Worm (Caenorhabditis elegans): Measurements from ENCODE around the gene str-171.
A peak's percentile ranks its signal among the peaks of the same experiment; 100 is the strongest.
"Not testable (repeated sequence)": the region's sequence is repeated elsewhere in the genome, so short reads cannot be mapped to it uniquely, and the experiment has no call there.

Gene str-171

ce11 chrV:15140247-15140646, 7.9 kb upstream of the str-171 start, which contains the start of gene K08F9.3:
K08F9.3 (plus strand) TSS chrV:15140547.
- TF ChIP-seq F13C5.2 (tag; optimal IDR thresholded peaks at IDR 0.05) (no peak), flt-1 (GFP tag; IDR thresholded peaks at IDR 0.05) (no peak), B0310.2 (tag; optimal IDR thresholded peaks at IDR 0.05) (no peak), ets-7 (tag; optimal IDR thresholded peaks at IDR 0.05) (no peak), hmbx-1 (tag; optimal IDR thresholded peaks at IDR 0.05) (no peak), ceh-36 (tag; optimal IDR thresholded peaks at IDR 0.05) (no peak), sea-1 (GFP tag; conservative IDR thresholded peaks at IDR 0.05) (no peak), aly-1 (tag; optimal IDR thresholded peaks at IDR 0.05) (no peak), tbx-11 (GFP tag; IDR thresholded peaks at IDR 0.05) (no peak), tbx-37 (GFP tag; conservative IDR thresholded peaks at IDR 0.05) (no peak), scrt-1 (GFP tag; IDR thresholded peaks at IDR 0.05) (no peak), pes-1 (GFP tag; IDR thresholded peaks at IDR 0.05) (no peak), hmg-4 (GFP tag; optimal IDR thresholded peaks at IDR 0.05) (no peak), tra-4 (tag; optimal IDR thresholded peaks at IDR 0.05) (no peak), ceh-13 (GFP tag; optimal IDR thresholded peaks at IDR 0.05) (no peak), ama-1 (optimal IDR thresholded peaks at IDR 0.05) (no peak), hnd-1 (tag; optimal IDR thresholded peaks at IDR 0.05) (no peak)

ce11 chrV:15139811-15140210, 7.5 kb upstream of the str-171 start:
- TF ChIP-seq ceh-13 (GFP tag; optimal IDR thresholded peaks at IDR 0.05) (no peak), ets-7 (tag; optimal IDR thresholded peaks at IDR 0.05) (no peak), aly-1 (tag; optimal IDR thresholded peaks at IDR 0.05) (no peak)

- TF ChIP-seq tbx-11 (GFP tag; IDR thresholded peaks at IDR 0.05) (no peak), aly-1 (tag; optimal IDR thresholded peaks at IDR 0.05) (no peak), tbx-37 (GFP tag; conservative IDR thresholded peaks at IDR 0.05) (peak; percentile 42; the same call in 1 of the 2 replicates)
Measured at ce11 chrV:15136772-15137171, 4.4 kb upstream of the str-171 start, which contains the start of gene aipl-1. aipl-1 (minus strand) TSS chrV:15136801.

- no peak for TF ChIP-seq ceh-13 (GFP tag; optimal IDR thresholded peaks at IDR 0.05)
- no peak for TF ChIP-seq tbx-11 (GFP tag; IDR thresholded peaks at IDR 0.05)
Measured at ce11 chrV:15133812-15134211, 1.5 kb upstream of the str-171 start.

- TF ChIP-seq ceh-36 (tag; optimal IDR thresholded peaks at IDR 0.05) (no peak), flt-1 (GFP tag; IDR thresholded peaks at IDR 0.05) (no peak), tbx-37 (GFP tag; conservative IDR thresholded peaks at IDR 0.05) (no peak), ets-7 (tag; optimal IDR thresholded peaks at IDR 0.05) (no peak), hmbx-1 (tag; optimal IDR thresholded peaks at IDR 0.05) (no peak), tra-4 (tag; optimal IDR thresholded peaks at IDR 0.05) (no peak), B0310.2 (tag; optimal IDR thresholded peaks at IDR 0.05) (no peak), F13C5.2 (tag; optimal IDR thresholded peaks at IDR 0.05) (no peak), pes-1 (GFP tag; IDR thresholded peaks at IDR 0.05) (no peak), ama-1 (optimal IDR thresholded peaks at IDR 0.05) (no peak), hmg-4 (GFP tag; optimal IDR thresholded peaks at IDR 0.05) (no peak), ceh-13 (GFP tag; optimal IDR thresholded peaks at IDR 0.05) (no peak), scrt-1 (GFP tag; IDR thresholded peaks at IDR 0.05) (no peak), aly-1 (tag; optimal IDR thresholded peaks at IDR 0.05) (no peak), hnd-1 (tag; optimal IDR thresholded peaks at IDR 0.05) (no peak), sea-1 (GFP tag; conservative IDR thresholded peaks at IDR 0.05) (no peak), tbx-11 (GFP tag; IDR thresholded peaks at IDR 0.05) (no peak)
Measured at ce11 chrV:15127955-15128354, 4.4 kb downstream of the str-171 start, which contains the start of gene srr-7. srr-7 (plus strand) TSS chrV:15128255.

ce11 chrV:15127413-15127812, 4.9 kb downstream of the str-171 start, which contains the start of gene srj-27:
srj-27 (minus strand) TSS chrV:15127513.
- TF ChIP-seq tra-4 (tag; optimal IDR thresholded peaks at IDR 0.05) (no peak), ama-1 (optimal IDR thresholded peaks at IDR 0.05) (no peak), pes-1 (GFP tag; IDR thresholded peaks at IDR 0.05) (no peak), tbx-11 (GFP tag; IDR thresholded peaks at IDR 0.05) (no peak), ceh-36 (tag; optimal IDR thresholded peaks at IDR 0.05) (no peak), B0310.2 (tag; optimal IDR thresholded peaks at IDR 0.05) (no peak), scrt-1 (GFP tag; IDR thresholded peaks at IDR 0.05) (no peak), ets-7 (tag; optimal IDR thresholded peaks at IDR 0.05) (no peak)

ce11 chrV:15125162-15125561, 7.2 kb downstream of the str-171 start, which contains the start of gene ugt-30:
ugt-30 (minus strand) TSS chrV:15125262.
- TF ChIP-seq ceh-36 (tag; optimal IDR thresholded peaks at IDR 0.05); hnd-1 (tag; optimal IDR thresholded peaks at IDR 0.05); scrt-1 (GFP tag; IDR thresholded peaks at IDR 0.05): not testable (repeated sequence)

- TF ChIP-seq ceh-13 (GFP tag; optimal IDR thresholded peaks at IDR 0.05) (no peak), aly-1 (tag; optimal IDR thresholded peaks at IDR 0.05) (no peak), flt-1 (GFP tag; IDR thresholded peaks at IDR 0.05) (no peak), tbx-11 (GFP tag; IDR thresholded peaks at IDR 0.05) (no peak), F13C5.2 (tag; optimal IDR thresholded peaks at IDR 0.05) (no peak), ama-1 (optimal IDR thresholded peaks at IDR 0.05) (no peak)
Measured at ce11 chrV:15119517-15119916, 12.8 kb downstream of the str-171 start, which contains the start of gene flor-1. flor-1 (minus strand) TSS chrV:15119617.

- not testable (repeated sequence) for TF ChIP-seq tra-4 (tag; optimal IDR thresholded peaks at IDR 0.05); tbx-37 (GFP tag; conservative IDR thresholded peaks at IDR 0.05); ets-7 (tag; optimal IDR thresholded peaks at IDR 0.05)
Measured at ce11 chrV:15115968-15116367, 16.4 kb downstream of the str-171 start, which contains the start of gene T01G5.8. T01G5.8 (plus strand) TSS chrV:15116268.

All from whole organism, early embryonic.